Worm (Caenorhabditis elegans): ENCODE measurements around the gene T16G12.4.

DNA sequence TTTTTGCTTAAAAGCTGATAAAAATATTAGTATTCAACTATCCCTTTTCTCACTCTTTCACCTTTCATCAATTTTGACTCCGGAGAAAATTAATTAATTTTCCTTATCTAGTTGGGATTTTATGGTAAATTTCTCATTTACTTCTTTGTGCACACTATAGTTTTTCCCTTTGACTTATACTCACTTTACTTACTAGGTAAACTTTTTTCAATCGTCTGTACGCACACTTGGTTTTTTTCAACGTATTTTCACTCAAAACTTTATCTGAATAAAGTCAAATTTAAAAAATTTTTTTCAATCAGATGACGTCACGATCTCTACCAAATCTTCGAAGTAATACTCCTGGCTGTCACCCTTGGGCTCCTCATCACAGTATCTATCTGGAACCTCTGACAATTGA, 45.5 kb upstream of the T16G12.4 start, which contains the start of gene C05B5.16:
- no peak for TF ChIP-seq unc-39 (tag; optimal IDR thresholded peaks at IDR 0.05)
- TF ChIP-seq blmp-1 (tag; optimal IDR thresholded peaks at IDR 0.05) = no peak
- TF ChIP-seq mab-5 (tag; optimal IDR thresholded peaks at IDR 0.05) = no peak
- no peak for TF ChIP-seq snpc-4 (tag; optimal IDR thresholded peaks at IDR 0.05)
- TF ChIP-seq lin-13 (tag; optimal IDR thresholded peaks at IDR 0.05) = no peak
- TF ChIP-seq M03D4.4 (tag; optimal IDR thresholded peaks at IDR 0.05) = no peak
- TF ChIP-seq pha-4 (tag; optimal IDR thresholded peaks at IDR 0.05) = no peak
- no peak for TF ChIP-seq tbx-8 (GFP tag; optimal IDR thresholded peaks at IDR 0.05)
- TF ChIP-seq ceh-39 (tag; optimal IDR thresholded peaks at IDR 0.05) = no peak
- no peak for TF ChIP-seq drap-1 (GFP tag; optimal IDR thresholded peaks at IDR 0.05)
- TF ChIP-seq elt-1 (tag; optimal IDR thresholded peaks at IDR 0.05; ENCODE audit: borderline replicate concordance, insufficient read depth) = no peak
